Fruit fly (Drosophila melanogaster) whole organism, embryonic: ENCODE measurements around the gene CG31776.

Experiments
- BEAF-32 ChIP-seq: fragments of 200-800 bp; sonication (Bioruptor generic); optimal IDR thresholded peaks from 3 replicates; lab custom pipeline; 2017; ENCODE audit warnings: missing biosample characterization, missing genetic modification characterization, mild to moderate bottlenecking, moderate library complexity, missing genetic modification reagents
- Bgb ChIP-seq: fragments of 200-800 bp; sonication (Bioruptor generic); IDR thresholded peaks from 2 replicates; pipeline ENCODE4 v1.3.6; 2022; ENCODE audit warnings: missing biosample characterization, missing genetic modification characterization; ENCODE audit not compliant: partially characterized antibody
- CG10565 ChIP-seq: fragments of 200-800 bp; sonication (Bioruptor generic); optimal IDR thresholded peaks from 3 replicates; lab custom pipeline; 2016; ENCODE audit warnings: missing biosample characterization, mild to moderate bottlenecking, missing genetic modification characterization
- CG10654 ChIP-seq: fragments of 200-800 bp; sonication (Bioruptor generic); optimal IDR thresholded peaks from 2 replicates; lab custom pipeline; 2016; ENCODE audit warnings: missing biosample characterization, missing genetic modification characterization
- CG11695 ChIP-seq: fragments of 200-800 bp; sonication (Bioruptor generic); IDR thresholded peaks from 3 replicates; pipeline ENCODE4 v1.3.6; 2022; ENCODE audit warnings: missing biosample characterization, missing genetic modification characterization
- CG17612 ChIP-seq: fragments of 200-800 bp; sonication (Bioruptor generic); IDR thresholded peaks from 2 replicates; pipeline ENCODE4 v1.3.6; 2022; ENCODE audit warnings: missing biosample characterization, missing genetic modification characterization
- CG18262 ChIP-seq: fragments of 200-800 bp; optimal IDR thresholded peaks from 3 replicates; lab custom pipeline; 2019; ENCODE audit warnings: missing biosample characterization, mild to moderate bottlenecking, missing genetic modification characterization, moderate library complexity
- CG18599 ChIP-seq: fragments of 200-800 bp; sonication (Bioruptor generic); optimal IDR thresholded peaks from 3 replicates; lab custom pipeline; 2017; ENCODE audit warnings: missing biosample characterization, missing genetic modification characterization, mild to moderate bottlenecking, moderate library complexity, missing genetic modification reagents
- CG2202 ChIP-seq: fragments of 200-800 bp; sonication (Bioruptor generic); optimal IDR thresholded peaks from 2 replicates; lab custom pipeline; 2018; ENCODE audit warnings: missing biosample characterization, mild to moderate bottlenecking, missing genetic modification characterization
- CG2678 ChIP-seq: fragments of 200-800 bp; sonication (Bioruptor generic); optimal IDR thresholded peaks from 3 replicates; lab custom pipeline; 2019; ENCODE audit warnings: missing biosample characterization, mild to moderate bottlenecking, missing genetic modification characterization, moderate library complexity
- CG2889 ChIP-seq: fragments of 200-800 bp; sonication (Bioruptor generic); IDR thresholded peaks from 3 replicates; pipeline ENCODE4 v1.3.6; 2022; ENCODE audit warnings: missing biosample characterization, missing genetic modification characterization
- CG32767 ChIP-seq: fragments of 200-800 bp; sonication (Bioruptor generic); IDR thresholded peaks from 2 replicates; pipeline ENCODE4 v1.3.6; 2022; ENCODE audit warnings: missing biosample characterization, missing genetic modification characterization
- CG3407 ChIP-seq: fragments of 200-800 bp; sonication (Bioruptor generic); optimal IDR thresholded peaks from 2 replicates; lab custom pipeline; 2018; ENCODE audit warnings: missing biosample characterization, mild to moderate bottlenecking, missing genetic modification characterization
- CG34224 ChIP-seq: fragments of 200-800 bp; sonication (Bioruptor generic); IDR thresholded peaks from 3 replicates; pipeline ENCODE4 v1.3.6; 2022; ENCODE audit warnings: missing biosample characterization, missing genetic modification characterization; ENCODE audit not compliant: partially characterized antibody
- CG43689 ChIP-seq: fragments of 200-800 bp; sonication (Bioruptor generic); IDR thresholded peaks from 2 replicates; pipeline ENCODE4 v1.3.6; 2022; ENCODE audit warnings: missing biosample characterization, missing genetic modification characterization
- CG4854 ChIP-seq: fragments of 200-800 bp; sonication (Bioruptor generic); optimal IDR thresholded peaks from 2 replicates; lab custom pipeline; 2016; ENCODE audit warnings: missing biosample characterization, missing genetic modification characterization, inconsistent platforms
- CG5953 ChIP-seq: fragments of 200-800 bp; sonication (Bioruptor generic); IDR thresholded peaks from 2 replicates; pipeline ENCODE4 v1.3.6; 2022; ENCODE audit warnings: missing biosample characterization, missing genetic modification characterization
- CG6689 ChIP-seq: fragments of 200-800 bp; sonication (Bioruptor generic); IDR thresholded peaks from 2 replicates; pipeline ENCODE4 v1.3.6; 2022; ENCODE audit warnings: missing biosample characterization, missing genetic modification characterization
- CG7271 ChIP-seq: fragments of 200-800 bp; sonication (Bioruptor generic); optimal IDR thresholded peaks from 2 replicates; lab custom pipeline; 2018; ENCODE audit warnings: missing biosample characterization, mild to moderate bottlenecking, missing genetic modification characterization, moderate library complexity
- CG7839 ChIP-seq: fragments of 200-800 bp; sonication (Bioruptor generic); optimal IDR thresholded peaks from 3 replicates; lab custom pipeline; 2018; ENCODE audit warnings: missing biosample characterization, mild to moderate bottlenecking, missing genetic modification characterization, moderate library complexity
- CG8089 ChIP-seq: fragments of 200-800 bp; sonication (Bioruptor generic); optimal IDR thresholded peaks from 3 replicates; lab custom pipeline; 2016; ENCODE audit warnings: missing biosample characterization, missing genetic modification characterization
- CG9727 ChIP-seq: fragments of 200-800 bp; sonication (Bioruptor generic); optimal IDR thresholded peaks from 3 replicates; lab custom pipeline; 2017; ENCODE audit warnings: missing biosample characterization, mild to moderate bottlenecking, missing genetic modification characterization
- CHES-1-like ChIP-seq: fragments of 200-800 bp; sonication (Bioruptor generic); optimal IDR thresholded peaks from 2 replicates; lab custom pipeline; 2016; ENCODE audit warnings: missing biosample characterization, missing genetic modification characterization
- CkIIα-i1 ChIP-seq: fragments of 200-800 bp; sonication (Bioruptor generic); IDR thresholded peaks from 2 replicates; pipeline ENCODE4 v1.3.6; 2022; ENCODE audit warnings: missing biosample characterization, missing genetic modification characterization
- Doc2 ChIP-seq: fragments of 200-800 bp; sonication (Bioruptor generic); IDR thresholded peaks from 2 replicates; pipeline ENCODE4 v1.3.6; 2022; ENCODE audit warnings: missing biosample characterization, missing genetic modification characterization
- Doc3 ChIP-seq: fragments of 200-800 bp; sonication (Bioruptor generic); IDR thresholded peaks from 3 replicates; pipeline ENCODE4 v1.3.6; 2022; ENCODE audit warnings: missing biosample characterization, missing genetic modification characterization; ENCODE audit not compliant: partially characterized antibody
- Ets65A ChIP-seq: fragments of 200-800 bp; sonication (Bioruptor generic); peaks from one replicate; lab custom pipeline; 2016; ENCODE audit warnings: missing biosample characterization, missing genetic modification characterization
- Ptx1 ChIP-seq: fragments of 200-800 bp; sonication (Bioruptor generic); IDR thresholded peaks from 2 replicates; pipeline ENCODE4 v1.3.6; 2022; ENCODE audit warnings: missing biosample characterization, missing genetic modification characterization
- Side ChIP-seq: fragments of 200-800 bp; sonication (Bioruptor generic); optimal IDR thresholded peaks from 2 replicates; lab custom pipeline; 2016; ENCODE audit warnings: missing biosample characterization, missing genetic modification characterization
- Sox100B ChIP-seq: fragments of 200-800 bp; sonication (Bioruptor generic); optimal IDR thresholded peaks from 3 replicates; lab custom pipeline; 2018; ENCODE audit warnings: missing biosample characterization, mild to moderate bottlenecking, missing genetic modification characterization
- Ssrp ChIP-seq: fragments of 200-800 bp; sonication (Bioruptor generic); optimal IDR thresholded peaks from 2 replicates; lab custom pipeline; 2018; ENCODE audit warnings: missing biosample characterization, mild to moderate bottlenecking, missing genetic modification characterization, moderate library complexity
- az2 ChIP-seq: fragments of 200-800 bp; sonication (Bioruptor generic); optimal IDR thresholded peaks from 3 replicates; lab custom pipeline; 2016; ENCODE audit warnings: missing biosample characterization, missing genetic modification characterization
- cwo ChIP-seq: fragments of 200-800 bp; sonication (Bioruptor generic); optimal IDR thresholded peaks from 3 replicates; lab custom pipeline; 2017; ENCODE audit warnings: missing biosample characterization, missing genetic modification characterization, mild to moderate bottlenecking, moderate library complexity, missing genetic modification reagents
- danr ChIP-seq: fragments of 200-800 bp; sonication (Bioruptor generic); IDR thresholded peaks from 2 replicates; pipeline ENCODE4 v1.3.6; 2022; ENCODE audit warnings: missing biosample characterization, missing genetic modification characterization
- dmrt99B ChIP-seq: fragments of 200-800 bp; sonication (Bioruptor generic); optimal IDR thresholded peaks from 2 replicates; lab custom pipeline; 2018; ENCODE audit warnings: missing biosample characterization, mild to moderate bottlenecking, missing genetic modification characterization, moderate library complexity
- dysf ChIP-seq: fragments of 200-800 bp; sonication (Bioruptor generic); IDR thresholded peaks from 3 replicates; pipeline ENCODE4 v1.3.6; 2022; ENCODE audit warnings: missing biosample characterization, missing genetic modification characterization
- jumu ChIP-seq: fragments of 200-800 bp; sonication (Bioruptor generic); optimal IDR thresholded peaks from 3 replicates; lab custom pipeline; 2016; ENCODE audit warnings: missing biosample characterization, missing genetic modification characterization
- mld ChIP-seq: fragments of 200-800 bp; sonication (Bioruptor generic); IDR thresholded peaks from 3 replicates; pipeline ENCODE4 v1.3.6; 2022; ENCODE audit warnings: missing biosample characterization, missing genetic modification characterization; ENCODE audit not compliant: partially characterized antibody
- pb ChIP-seq: fragments of 200-800 bp; sonication (Bioruptor generic); optimal IDR thresholded peaks from 3 replicates; lab custom pipeline; 2016; ENCODE audit warnings: missing biosample characterization, missing genetic modification characterization
- pita ChIP-seq: fragments of 200-800 bp; sonication (Bioruptor generic); optimal IDR thresholded peaks from 2 replicates; lab custom pipeline; 2017; ENCODE audit warnings: missing biosample characterization, mild to moderate bottlenecking, missing genetic modification characterization
- pros ChIP-seq: fragments of 200-800 bp; sonication (Bioruptor generic); optimal IDR thresholded peaks from 3 replicates; lab custom pipeline; 2019; ENCODE audit warnings: missing biosample characterization, mild to moderate bottlenecking, missing genetic modification characterization, moderate library complexity
- sens ChIP-seq: fragments of 200-800 bp; sonication (Bioruptor generic); peaks from one replicate; lab custom pipeline; 2016; ENCODE audit warnings: missing biosample characterization, missing genetic modification characterization
- sens-2 ChIP-seq: fragments of 200-800 bp; sonication (Bioruptor generic); IDR thresholded peaks from 2 replicates; pipeline ENCODE4 v1.3.6; 2022; ENCODE audit warnings: missing biosample characterization, missing genetic modification characterization
- slou ChIP-seq: fragments of 200-800 bp; sonication (Bioruptor generic); optimal IDR thresholded peaks from 3 replicates; lab custom pipeline; 2016; ENCODE audit warnings: missing biosample characterization, missing genetic modification characterization
- sqz ChIP-seq: fragments of 200-800 bp; sonication (Bioruptor generic); optimal IDR thresholded peaks from 3 replicates; lab custom pipeline; 2018; ENCODE audit warnings: missing biosample characterization, mild to moderate bottlenecking, missing genetic modification characterization
- sug ChIP-seq: fragments of 200-800 bp; optimal IDR thresholded peaks from 2 replicates; lab custom pipeline; 2019; ENCODE audit warnings: missing biosample characterization, mild to moderate bottlenecking, missing genetic modification characterization, moderate library complexity
- tap ChIP-seq: fragments of 200-800 bp; optimal IDR thresholded peaks from 3 replicates; lab custom pipeline; 2019; ENCODE audit warnings: missing biosample characterization, mild to moderate bottlenecking, missing genetic modification characterization, moderate library complexity
- tio ChIP-seq: fragments of 200-800 bp; sonication (Bioruptor generic); optimal IDR thresholded peaks from 2 replicates; lab custom pipeline; 2017; ENCODE audit warnings: missing biosample characterization, missing genetic modification characterization, inconsistent platforms
- tna ChIP-seq: fragments of 200-800 bp; sonication (Bioruptor generic); IDR thresholded peaks from 2 replicates; pipeline ENCODE4 v1.3.6; 2022; ENCODE audit warnings: missing biosample characterization, missing genetic modification characterization; ENCODE audit not compliant: partially characterized antibody
- tx ChIP-seq: fragments of 200-800 bp; sonication (Bioruptor generic); optimal IDR thresholded peaks from 2 replicates; lab custom pipeline; 2016; ENCODE audit warnings: missing biosample characterization, missing genetic modification characterization
- usp ChIP-seq: fragments of >200 bp; optimal IDR thresholded peaks from 2 replicates; lab custom pipeline; 2017; ENCODE audit warnings: missing biosample characterization, missing genetic modification characterization
- vfl ChIP-seq: fragments of 200-800 bp; sonication (Bioruptor generic); optimal IDR thresholded peaks from 2 replicates; lab custom pipeline; 2016; ENCODE audit warnings: missing biosample characterization, missing genetic modification characterization

Gene CG31776

DNA sequence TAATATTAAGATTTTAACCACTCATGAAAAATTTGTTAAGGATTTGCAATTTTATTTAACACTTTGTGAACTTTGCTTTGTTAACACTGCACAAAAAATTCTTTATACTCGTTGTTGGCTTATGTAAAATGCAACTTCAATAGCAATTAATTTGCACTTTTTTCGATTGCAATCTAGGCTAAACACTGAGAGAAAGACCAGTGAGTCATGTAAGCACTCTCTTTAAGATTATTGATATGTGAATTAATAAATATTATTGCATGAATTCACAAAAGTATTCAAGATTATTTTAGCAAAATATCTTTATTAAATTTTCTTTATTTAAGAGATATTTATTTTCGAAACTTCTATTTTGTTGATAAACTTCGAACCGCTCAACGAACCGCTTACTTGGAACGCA lies 36.8 kb downstream of the CG31776 start (continued):
- TF ChIP-seq pb (GFP tag; lab: Kevin White, UChicago) (no peak), CG8089 (GFP tag; lab: Kevin White, UChicago) (no peak), usp (no peak), CG4854 (GFP tag; lab: Kevin White, UChicago) (no peak), CG17612 (GFP tag; lab: Robert Waterston, UW) (no peak), slou (GFP tag; lab: Kevin White, UChicago) (no peak), sug (tag; lab: Kevin White, UChicago) (no peak), tx (GFP tag; lab: Kevin White, UChicago) (no peak), CHES-1-like (no peak), Sox100B (GFP tag; lab: Kevin White, UChicago) (peak; percentile 12), CG7839 (no peak), tap (no peak), Side (GFP tag; lab: Kevin White, UChicago) (no peak), Ssrp (tag; lab: Kevin White, UChicago) (peak; percentile 10), CG43689 (no peak), CG2202 (tag; lab: Kevin White, UChicago) (no peak), Ets65A (GFP tag; lab: Kevin White, UChicago) (peak; percentile 16), jumu (GFP tag; lab: Kevin White, UChicago) (no peak), mld (GFP tag; lab: Robert Waterston, UW) (no peak), cwo (no peak), CG10565 (GFP tag; lab: Kevin White, UChicago) (no peak), CG11695 (GFP tag; lab: Robert Waterston, UW) (no peak), vfl (GFP tag; lab: Kevin White, UChicago) (no peak), tio (GFP tag; lab: Kevin White, UChicago) (peak; percentile 14), sens (GFP tag; lab: Kevin White, UChicago) (no peak), CG18262 (tag; lab: Kevin White, UChicago) (no peak), danr (GFP tag; lab: Robert Waterston, UW) (no peak), CG2678 (tag; lab: Kevin White, UChicago) (no peak), CG7271 (no peak), CG34224 (GFP tag; lab: Robert Waterston, UW) (no peak), Doc3 (no peak), sqz (no peak), Ptx1 (GFP tag; lab: Robert Waterston, UW) (0 out of 2 replicates have a peak, but pooled peaks have one; percentile 20), Bgb (no peak), CG32767 (no peak), CkIIα-i1 (GFP tag; lab: Robert Waterston, UW) (no peak), dysf (GFP tag; lab: Robert Waterston, UW) (no peak), pita (no peak), CG18599 (GFP tag; lab: Kevin White, UChicago) (no peak), tna (GFP tag; lab: Robert Waterston, UW) (no peak), sens-2 (GFP tag; lab: Robert Waterston, UW) (no peak), CG6689 (GFP tag; lab: Robert Waterston, UW) (0 out of 2 replicates have a peak, but pooled peaks have one; percentile 25), Doc2 (GFP tag; lab: Robert Waterston, UW) (no peak), dmrt99B (tag; lab: Kevin White, UChicago) (peak; percentile 24), CG2889 (GFP tag; lab: Robert Waterston, UW) (no peak), CG10654 (no peak), az2 (GFP tag; lab: Kevin White, UChicago) (peak; percentile 12), CG3407 (GFP tag; lab: Kevin White, UChicago) (no peak), BEAF-32 (no peak), pros (GFP tag; lab: Kevin White, UChicago) (no peak), CG9727 (GFP tag; lab: Kevin White, UChicago) (no peak), CG5953 (no peak)
